Worm (Caenorhabditis elegans): ENCODE measurements around the gene R02D5.9.

ce11 chrV:14503065-14503464 lies 7.9 kb downstream of the R02D5.9 start:
- TF ChIP-seq scrt-1 (GFP tag; IDR thresholded peaks at IDR 0.05) = no peak
- no peak for TF ChIP-seq aly-1 (tag; optimal IDR thresholded peaks at IDR 0.05)
- TF ChIP-seq ama-1 (optimal IDR thresholded peaks at IDR 0.05) = no peak
- TF ChIP-seq F13C5.2 (tag; optimal IDR thresholded peaks at IDR 0.05) = no peak
- no peak for TF ChIP-seq sea-1 (GFP tag; conservative IDR thresholded peaks at IDR 0.05)
- TF ChIP-seq B0310.2 (tag; optimal IDR thresholded peaks at IDR 0.05) = no peak
- TF ChIP-seq tra-4 (tag; optimal IDR thresholded peaks at IDR 0.05) = no peak
- TF ChIP-seq flt-1 (GFP tag; IDR thresholded peaks at IDR 0.05) = no peak
- no peak for TF ChIP-seq pes-1 (GFP tag; IDR thresholded peaks at IDR 0.05)
- no peak for TF ChIP-seq hmbx-1 (tag; optimal IDR thresholded peaks at IDR 0.05)

Measured in whole organism, early embryonic.